Worm (Caenorhabditis elegans) whole organism, young adult: Measurements from ENCODE around the gene T13C5.6.

ENCODE experiments used
- unc-130 ChIP-seq: sonication (generic microtip); optimal IDR thresholded peaks from 2 replicates; lab custom pipeline; 2016; ENCODE audit warnings: missing genetic modification reagents, missing genetic modification characterization, missing compliant biosample characterization
- unc-62 ChIP-seq: fragments of 150-350 bp; optimal IDR thresholded peaks from 2 replicates; lab custom pipeline; 2014; ENCODE audit warnings: missing biosample characterization, missing genetic modification reagents, missing genetic modification characterization

ce11 chrX:6251947-6252617, 44.6 kb upstream of the T13C5.6 start:
- TF ChIP-seq unc-130 (GFP tag; lab: Kevin White, UChicago) (no peak), unc-62 (GFP tag; lab: Kevin White, UChicago) (peak; percentile 6)
